Fruit fly (Drosophila melanogaster): Measurements from ENCODE around the gene MED6.

DNA sequence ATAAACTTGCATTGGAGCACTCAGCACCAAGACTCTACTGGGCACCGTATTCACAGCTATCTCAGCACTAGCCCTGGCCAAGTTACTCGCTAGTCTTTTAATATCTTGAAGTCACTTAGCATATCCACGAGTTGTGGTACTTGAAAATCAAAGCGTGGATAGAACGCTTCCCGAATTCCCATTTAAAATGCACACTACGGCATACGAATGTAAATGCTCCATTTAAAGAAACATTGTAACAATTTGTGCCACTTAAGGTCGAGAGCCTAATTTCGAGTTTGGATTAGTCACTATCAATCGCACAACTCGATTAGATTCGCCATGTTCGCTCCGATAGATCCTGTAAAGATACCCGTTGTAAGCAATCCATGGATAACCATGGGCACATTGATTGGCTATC, 45.1 kb upstream of the MED6 start, which contains the start of gene eloF:
- TF ChIP-seq CG2202 (tag; optimal IDR thresholded peaks at IDR 0.05), result no peak
- no peak for TF ChIP-seq gcm2 (GFP tag; optimal IDR thresholded peaks at IDR 0.05)
